Worm (Caenorhabditis elegans) whole organism, L3 larva: Measurements from ENCODE around the gene nfyb-1.
A peak's percentile ranks its signal among the peaks of the same experiment; 100 is the strongest.

Experiments used
- R02D3.7 ChIP-seq: fragments of 150-350 bp; optimal IDR thresholded peaks from 2 replicates; lab custom pipeline; 2014; ENCODE audit warnings: missing biosample characterization, missing genetic modification characterization
- ceh-28 ChIP-seq: fragments of 150-350 bp; optimal IDR thresholded peaks from 2 replicates; lab custom pipeline; 2014; ENCODE audit warnings: missing biosample characterization, missing genetic modification reagents, missing genetic modification characterization
- lin-39 ChIP-seq: fragments of 150-350 bp; optimal IDR thresholded peaks from 2 replicates; lab custom pipeline; 2018; ENCODE audit warnings: missing biosample characterization, missing genetic modification reagents, missing genetic modification characterization
- mdl-1 ChIP-seq: fragments of 150-350 bp; optimal IDR thresholded peaks from 2 replicates; lab custom pipeline; 2014; ENCODE audit warnings: missing biosample characterization, missing genetic modification characterization
- nhr-76 ChIP-seq: fragments of 150-350 bp; sonication (generic microtip); optimal IDR thresholded peaks from 5 replicates; lab custom pipeline; 2014; ENCODE audit warnings: missing biosample characterization, missing genetic modification characterization
- skn-1 ChIP-seq: fragments of 150-350 bp; optimal IDR thresholded peaks from 2 replicates; lab custom pipeline; 2014; ENCODE audit warnings: missing biosample characterization, missing genetic modification characterization

DNA sequence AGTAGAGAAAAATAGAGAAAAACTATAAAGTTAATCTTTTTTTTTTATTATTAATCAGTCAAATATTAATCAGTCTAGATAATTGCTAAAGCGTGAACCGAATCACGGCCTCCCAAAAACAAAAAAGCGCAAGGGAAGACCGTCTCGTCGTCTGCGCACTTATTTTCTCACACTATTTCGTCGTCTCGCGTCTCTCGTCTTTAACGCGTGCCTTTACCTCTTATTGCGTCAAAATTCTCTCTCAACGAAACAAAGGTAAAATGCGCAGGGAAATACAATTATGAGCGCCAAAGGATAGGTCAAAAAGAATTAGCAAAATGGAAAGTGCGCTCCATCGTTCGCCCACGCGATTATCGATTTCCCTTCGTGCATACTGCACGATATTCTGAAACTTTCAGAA lies 38.9 kb upstream of the nfyb-1 start:
- TF ChIP-seq lin-39, result no peak
- no peak for TF ChIP-seq nhr-76 (tag; lab: Kevin White, UChicago)
- peak; percentile 36 for TF ChIP-seq ceh-28 (tag; lab: Kevin White, UChicago)
- TF ChIP-seq R02D3.7 (tag; lab: Kevin White, UChicago), result no peak
- no peak for TF ChIP-seq skn-1 (tag; lab: Kevin White, UChicago)
- no peak for TF ChIP-seq mdl-1 (tag; lab: Kevin White, UChicago)
